Fruit fly (Drosophila melanogaster): Measurements from ENCODE around the gene CG14244.
A peak's percentile ranks its signal among the peaks of the same experiment; 100 is the strongest.

Gene CG14244

DNA sequence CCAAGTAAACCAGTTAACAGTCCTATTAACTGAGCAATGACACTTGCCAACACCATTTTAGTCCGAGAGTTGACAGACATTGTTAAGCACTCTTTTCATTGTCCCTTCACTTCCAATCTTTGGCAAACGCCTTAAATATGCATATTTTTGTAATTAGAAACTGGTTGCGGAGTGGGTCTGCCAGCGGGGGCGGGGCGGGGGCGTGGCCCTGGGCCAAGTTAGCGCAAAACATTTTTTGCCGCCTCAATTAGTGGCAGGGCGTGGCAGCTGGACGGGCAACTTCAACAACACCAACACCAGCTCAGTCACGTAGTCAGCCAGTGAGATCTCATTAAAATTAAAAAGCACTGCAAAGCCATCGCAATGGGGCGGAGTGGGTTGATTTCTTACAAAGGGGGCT is 35.8 kb downstream of the CG14244 start:
- no peak for TF ChIP-seq woc (GFP tag; optimal IDR thresholded peaks at IDR 0.05)
- peak; percentile 97 for TF ChIP-seq Dfd (GFP tag; optimal IDR thresholded peaks at IDR 0.05)
